Fruit fly (Drosophila melanogaster) whole organism, wandering third instar larva: ENCODE results near the gene CG7878.

Source experiments
- Abd-B ChIP-seq: fragments of >200 bp; optimal IDR thresholded peaks from 2 replicates; lab custom pipeline; 2017; ENCODE audit warnings: missing biosample characterization, missing genetic modification characterization
- CrebA ChIP-seq: fragments of 200-800 bp; sonication (Bioruptor generic); optimal IDR thresholded peaks from 2 replicates; lab custom pipeline; 2016; ENCODE audit warnings: missing biosample characterization, mild to moderate bottlenecking, missing genetic modification characterization, borderline replicate concordance
- Dfd ChIP-seq: fragments of >200 bp; optimal IDR thresholded peaks from 2 replicates; lab custom pipeline; 2017; ENCODE audit warnings: missing biosample characterization, missing genetic modification characterization
- Hr78 ChIP-seq: fragments of >200 bp; optimal IDR thresholded peaks from 2 replicates; lab custom pipeline; 2017; ENCODE audit warnings: missing biosample characterization, missing genetic modification characterization
- Myc ChIP-seq: fragments of >200 bp; optimal IDR thresholded peaks from 2 replicates; lab custom pipeline; 2017
- brk ChIP-seq: fragments of 200-800 bp; sonication (Bioruptor generic); optimal IDR thresholded peaks from 2 replicates; lab custom pipeline; 2016; ENCODE audit warnings: missing biosample characterization, mild to moderate bottlenecking, missing genetic modification characterization
- ey ChIP-seq: fragments of 200-800 bp; sonication (Bioruptor generic); optimal IDR thresholded peaks from 2 replicates; lab custom pipeline; 2016; ENCODE audit warnings: missing biosample characterization, missing genetic modification characterization
- h ChIP-seq: fragments of 200-800 bp; sonication (Bioruptor generic); optimal IDR thresholded peaks from 3 replicates; lab custom pipeline; 2016; ENCODE audit warnings: missing biosample characterization, mild to moderate bottlenecking, missing genetic modification characterization
- jim ChIP-seq: fragments of 175-275, 200-325 bp; sonication (Bioruptor generic); optimal IDR thresholded peaks from 2 replicates; lab custom pipeline; 2016; ENCODE audit warnings: missing biosample characterization, mild to moderate bottlenecking, missing genetic modification characterization

DNA sequence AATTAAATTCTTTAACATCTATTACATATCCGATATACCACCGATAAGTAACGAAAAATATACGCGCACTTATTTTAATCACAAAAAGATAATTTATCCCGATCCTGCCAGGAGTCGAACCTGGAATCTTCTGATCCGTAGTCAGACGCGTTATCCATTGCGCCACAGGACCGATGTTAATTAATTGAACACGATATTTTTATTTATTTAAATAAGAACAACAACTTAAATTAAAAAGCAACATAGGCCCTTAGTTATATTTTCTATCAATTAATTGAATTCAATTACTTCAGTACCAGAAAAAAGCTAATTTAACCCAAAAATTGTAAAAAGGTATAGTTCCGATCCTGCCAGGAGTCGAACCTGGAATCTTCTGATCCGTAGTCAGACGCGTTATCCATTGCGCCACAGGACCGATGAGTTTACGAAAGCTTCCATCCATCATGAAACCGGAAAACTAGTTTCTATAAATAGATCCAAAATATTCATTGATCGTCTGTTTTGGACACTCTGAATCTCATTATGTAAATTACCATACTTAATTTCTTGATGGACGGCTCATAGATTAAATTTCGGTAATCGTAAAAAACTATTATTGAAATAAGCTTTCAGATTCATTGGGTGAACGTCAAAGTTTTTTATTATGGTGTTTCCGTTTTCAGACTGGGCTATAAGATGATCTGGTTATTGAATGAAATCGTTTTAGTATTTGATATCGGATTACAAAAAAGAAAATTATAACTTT lies 18.3 kb downstream of the CG7878 start:
- TF ChIP-seq jim (GFP tag; lab: Kevin White, UChicago) (no peak), Hr78 (no peak), ey (GFP tag; lab: Kevin White, UChicago) (no peak), Abd-B (GFP tag; lab: Kevin White, UChicago) (no peak), Myc (lab: Kevin White, UChicago) (no peak), CrebA (GFP tag; lab: Kevin White, UChicago) (no peak), Dfd (GFP tag; lab: Kevin White, UChicago) (no peak), brk (GFP tag; lab: Kevin White, UChicago) (no peak), h (GFP tag; lab: Kevin White, UChicago) (no peak)
